Worm (Caenorhabditis elegans): Measurements from ENCODE around the gene C18D4.3.

Gene C18D4.3

DNA sequence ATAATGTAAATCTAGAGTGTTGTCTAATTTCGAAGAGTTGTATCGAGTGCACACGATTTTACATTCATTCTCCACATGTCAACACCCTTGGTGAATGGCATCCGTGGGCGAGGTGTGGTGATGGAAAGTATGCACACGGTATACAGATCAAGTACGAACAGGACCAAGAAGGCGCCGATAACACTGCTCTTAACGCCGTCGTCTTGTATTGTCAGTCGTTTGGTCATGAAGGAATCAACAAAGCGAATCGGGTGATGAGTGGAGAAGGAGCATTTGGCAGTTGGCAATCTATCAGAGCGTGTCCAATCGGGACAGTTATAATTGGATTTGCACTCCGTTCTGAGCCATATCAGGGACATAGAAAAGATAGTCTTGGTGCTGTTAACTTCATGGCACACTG is 614 bp upstream of the C18D4.3 start:
- TF ChIP-seq lin-11 (tag; optimal IDR thresholded peaks at IDR 0.05) (no peak), ama-1 (optimal IDR thresholded peaks at IDR 0.05) (no peak), elt-1 (tag; optimal IDR thresholded peaks at IDR 0.05) (no peak), zag-1 (tag; optimal IDR thresholded peaks at IDR 0.05) (no peak)

DNA sequence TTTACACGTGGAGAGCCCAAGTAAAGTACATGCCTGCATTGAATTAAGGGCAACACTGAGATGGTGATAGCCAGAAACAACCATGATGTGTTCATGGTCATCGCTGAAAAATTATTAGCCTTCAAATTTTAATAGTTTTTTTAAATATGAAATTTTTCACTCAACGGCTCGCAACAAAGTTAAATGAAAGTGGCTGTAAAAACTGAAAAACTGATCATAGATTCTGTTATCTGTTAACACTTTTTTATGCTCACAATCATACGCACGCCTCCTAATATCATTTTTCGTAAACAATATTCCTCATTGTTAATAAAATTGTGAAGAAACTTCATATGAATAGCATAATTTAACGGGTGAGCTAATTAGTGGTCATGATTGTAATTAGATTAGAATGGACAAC is 1.2 kb downstream of the C18D4.3 start, which contains the start of gene C18D4.4:
TSS of gene C18D4.4 (minus strand) at position 101 of the 400 bp plus-strand sequence.
- TF ChIP-seq nhr-12 (tag; optimal IDR thresholded peaks at IDR 0.05) = no peak
- TF ChIP-seq egl-27 (tag; optimal IDR thresholded peaks at IDR 0.05) = no peak
- no peak for TF ChIP-seq lin-11 (tag; optimal IDR thresholded peaks at IDR 0.05)
- TF ChIP-seq fos-1 (tag; optimal IDR thresholded peaks at IDR 0.05) = no peak
- TF ChIP-seq ztf-4 (tag; optimal IDR thresholded peaks at IDR 0.05) = no peak
- no peak for TF ChIP-seq R02D3.7 (tag; optimal IDR thresholded peaks at IDR 0.05)
- no peak for TF ChIP-seq nhr-11 (tag; optimal IDR thresholded peaks at IDR 0.05)
- no peak for TF ChIP-seq zag-1 (tag; optimal IDR thresholded peaks at IDR 0.05)

DNA sequence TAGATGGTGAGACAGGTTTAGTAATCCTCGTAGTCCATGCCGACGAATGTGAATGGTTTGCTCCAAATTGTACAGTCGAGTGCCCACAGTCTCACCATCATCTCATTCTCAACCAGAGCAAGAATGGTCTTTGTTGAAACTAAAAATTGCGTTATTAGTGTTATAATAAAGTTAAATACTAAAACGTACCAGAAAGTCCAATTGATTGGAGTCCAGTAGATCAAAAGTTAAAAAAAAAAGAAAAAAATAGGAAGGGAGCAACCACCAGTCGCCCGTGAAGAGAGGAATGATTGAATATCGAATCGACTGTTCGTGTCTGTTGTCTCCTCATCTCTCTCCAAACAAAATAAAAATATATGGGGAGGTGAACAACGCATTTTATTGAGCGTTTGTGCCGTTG is 2.1 kb downstream of the C18D4.3 start, which contains the start of gene C18D4.12:
TSS of gene C18D4.12 (minus strand) at position 101 of the 400 bp plus-strand sequence.
- TF ChIP-seq mbf-1 (tag; optimal IDR thresholded peaks at IDR 0.05) (no peak), sma-9 (GFP tag; optimal IDR thresholded peaks at IDR 0.05) (no peak), sma-9 (tag; optimal IDR thresholded peaks at IDR 0.05) (no peak), ceh-82 (tag; optimal IDR thresholded peaks at IDR 0.05) (no peak), blmp-1 (tag; optimal IDR thresholded peaks at IDR 0.05; ENCODE audit: insufficient read depth) (no peak), dmd-4 (tag; optimal IDR thresholded peaks at IDR 0.05) (no peak), ZK546.5 (tag; optimal IDR thresholded peaks at IDR 0.05) (no peak), zag-1 (tag; optimal IDR thresholded peaks at IDR 0.05) (no peak), sem-4 (tag; optimal IDR thresholded peaks at IDR 0.05) (no peak), lsy-2 (tag; optimal IDR thresholded peaks at IDR 0.05) (no peak)

- TF ChIP-seq ztf-4 (tag; optimal IDR thresholded peaks at IDR 0.05) = no peak
- no peak for TF ChIP-seq lin-11 (tag; optimal IDR thresholded peaks at IDR 0.05)
- TF ChIP-seq mab-5 (tag; optimal IDR thresholded peaks at IDR 0.05) = no peak
- no peak for TF ChIP-seq mdl-1 (tag; optimal IDR thresholded peaks at IDR 0.05)
- no peak for TF ChIP-seq dmd-4 (tag; optimal IDR thresholded peaks at IDR 0.05)
- no peak for TF ChIP-seq ZK546.5 (tag; optimal IDR thresholded peaks at IDR 0.05)
- TF ChIP-seq nhr-12 (tag; optimal IDR thresholded peaks at IDR 0.05) = no peak
- no peak for TF ChIP-seq lin-39 (tag; optimal IDR thresholded peaks at IDR 0.05)
- no peak for TF ChIP-seq snpc-4 (tag; optimal IDR thresholded peaks at IDR 0.05)
- TF ChIP-seq unc-39 (tag; optimal IDR thresholded peaks at IDR 0.05) = no peak
- TF ChIP-seq nhr-11 (tag; optimal IDR thresholded peaks at IDR 0.05) = no peak
Measured at ce11 chrV:17527729-17528128, 4.9 kb downstream of the C18D4.3 start, which contains the start of gene srz-90. Gene srz-90 (plus strand): TSS chrV:17528029.

ce11 chrV:17520735-17521134 is 11.9 kb downstream of the C18D4.3 start, which contains the start of gene fbxa-136:
Gene fbxa-136 (plus strand): TSS chrV:17521035.
- TF ChIP-seq C34F6.9 (tag; optimal IDR thresholded peaks at IDR 0.05) (no peak), F13H6.1 (tag; optimal IDR thresholded peaks at IDR 0.05) (no peak), snpc-4 (tag; optimal IDR thresholded peaks at IDR 0.05) (no peak), gmeb-1 (tag; optimal IDR thresholded peaks at IDR 0.05) (peak; percentile 26)

- no peak for TF ChIP-seq ceh-82 (tag; optimal IDR thresholded peaks at IDR 0.05)
- no peak for TF ChIP-seq unc-62 (GFP tag; optimal IDR thresholded peaks at IDR 0.05)
- no peak for TF ChIP-seq lin-11 (tag; optimal IDR thresholded peaks at IDR 0.05)
- TF ChIP-seq unc-39 (tag; optimal IDR thresholded peaks at IDR 0.05) = no peak
- TF ChIP-seq nhr-12 (tag; optimal IDR thresholded peaks at IDR 0.05) = no peak
- TF ChIP-seq nhr-6 (tag; optimal IDR thresholded peaks at IDR 0.05) = no peak
- TF ChIP-seq ztf-11 (tag; optimal IDR thresholded peaks at IDR 0.05) = no peak
- no peak for TF ChIP-seq mbf-1 (tag; optimal IDR thresholded peaks at IDR 0.05)
- TF ChIP-seq mab-5 (tag; optimal IDR thresholded peaks at IDR 0.05) = no peak
- TF ChIP-seq lin-13 (GFP tag; optimal IDR thresholded peaks at IDR 0.05) = no peak
- no peak for TF ChIP-seq aly-2 (tag; optimal IDR thresholded peaks at IDR 0.05)
- no peak for TF ChIP-seq nhr-129 (tag; optimal IDR thresholded peaks at IDR 0.05)
- TF ChIP-seq C34F6.9 (tag; optimal IDR thresholded peaks at IDR 0.05) = no peak
- TF ChIP-seq sma-3 (GFP tag; optimal IDR thresholded peaks at IDR 0.05) = no peak
- no peak for TF ChIP-seq nhr-23 (tag; optimal IDR thresholded peaks at IDR 0.05)
- TF ChIP-seq egl-27 (tag; optimal IDR thresholded peaks at IDR 0.05) = no peak
- TF ChIP-seq fos-1 (tag; optimal IDR thresholded peaks at IDR 0.05) = no peak
- no peak for TF ChIP-seq snpc-4 (tag; optimal IDR thresholded peaks at IDR 0.05)
Measured at ce11 chrV:17513831-17514230, 18.8 kb downstream of the C18D4.3 start.
